Fruit fly (Drosophila melanogaster) whole organism, embryonic: Measurements from ENCODE around the gene CG33640.
A peak's percentile ranks its signal among the peaks of the same experiment; 100 is the strongest.

Source experiments
- Bdp1 ChIP-seq: fragments of 200-800 bp; sonication (Bioruptor generic); optimal IDR thresholded peaks from 3 replicates; lab custom pipeline; 2016; ENCODE audit warnings: missing biosample characterization, missing genetic modification characterization
- CG1024 ChIP-seq: fragments of 200-800 bp; sonication (Bioruptor generic); IDR thresholded peaks from 2 replicates; pipeline ENCODE4 v1.3.6; 2022; ENCODE audit warnings: missing biosample characterization, missing genetic modification characterization
- CG11695 ChIP-seq: fragments of 200-800 bp; sonication (Bioruptor generic); IDR thresholded peaks from 3 replicates; pipeline ENCODE4 v1.3.6; 2022; ENCODE audit warnings: missing biosample characterization, missing genetic modification characterization
- CG12391 ChIP-seq: fragments of 200-800 bp; sonication (Bioruptor generic); optimal IDR thresholded peaks from 3 replicates; lab custom pipeline; 2018; ENCODE audit warnings: missing biosample characterization, mild to moderate bottlenecking, missing genetic modification characterization, moderate library complexity
- CG13894 ChIP-seq: fragments of 200-800 bp; sonication (Bioruptor generic); optimal IDR thresholded peaks from 3 replicates; lab custom pipeline; 2018; ENCODE audit warnings: missing biosample characterization, mild to moderate bottlenecking, missing genetic modification characterization, moderate library complexity
- CG2199 ChIP-seq: fragments of 200-800 bp; sonication (Bioruptor generic); IDR thresholded peaks from 3 replicates; pipeline ENCODE4 v1.3.6; 2022; ENCODE audit warnings: missing biosample characterization, missing genetic modification characterization
- CG2875 ChIP-seq: fragments of 200-800 bp; sonication (Bioruptor generic); optimal IDR thresholded peaks from 2 replicates; lab custom pipeline; 2017; ENCODE audit warnings: missing biosample characterization, mild to moderate bottlenecking, missing genetic modification characterization, missing genetic modification reagents
- CG31365 ChIP-seq: fragments of 200-800 bp; sonication (Bioruptor generic); optimal IDR thresholded peaks from 2 replicates; lab custom pipeline; 2018; ENCODE audit warnings: missing biosample characterization, mild to moderate bottlenecking, missing genetic modification characterization
- CG3838 ChIP-seq: fragments of 200-800 bp; sonication (Bioruptor generic); optimal IDR thresholded peaks from 3 replicates; lab custom pipeline; 2016; ENCODE audit warnings: missing biosample characterization, missing genetic modification characterization
- CG4360 ChIP-seq: fragments of 200-800 bp; sonication (Bioruptor generic); IDR thresholded peaks from 2 replicates; pipeline ENCODE4 v1.3.6; 2022; ENCODE audit warnings: missing biosample characterization, missing genetic modification characterization
- CG4730 ChIP-seq: fragments of 200-800 bp; sonication (Bioruptor generic); IDR thresholded peaks from 2 replicates; pipeline ENCODE4 v1.3.6; 2022; ENCODE audit warnings: missing biosample characterization, missing genetic modification characterization
- CG5180 ChIP-seq: fragments of 200-800 bp; sonication (Bioruptor generic); optimal IDR thresholded peaks from 3 replicates; lab custom pipeline; 2017; ENCODE audit warnings: missing biosample characterization, missing genetic modification characterization, mild to moderate bottlenecking, moderate library complexity, missing genetic modification reagents
- CG6683 ChIP-seq: fragments of 200-800 bp; sonication (Bioruptor generic); optimal IDR thresholded peaks from 2 replicates; lab custom pipeline; 2017; ENCODE audit warnings: missing biosample characterization, mild to moderate bottlenecking, missing genetic modification characterization, missing genetic modification reagents
- CG7357 ChIP-seq: fragments of 200-800 bp; sonication (Bioruptor generic); IDR thresholded peaks from 3 replicates; pipeline ENCODE4 v1.3.6; 2022; ENCODE audit warnings: missing biosample characterization, missing genetic modification characterization
- CG7556 ChIP-seq: fragments of 200-800 bp; sonication (Bioruptor generic); optimal IDR thresholded peaks from 2 replicates; lab custom pipeline; 2017; ENCODE audit warnings: missing biosample characterization, mild to moderate bottlenecking, missing genetic modification characterization
- CG8388 ChIP-seq: fragments of 200-800 bp; sonication (Bioruptor generic); optimal IDR thresholded peaks from 2 replicates; lab custom pipeline; 2019; ENCODE audit warnings: missing biosample characterization, mild to moderate bottlenecking, missing genetic modification characterization, moderate library complexity
- CG8924 ChIP-seq: fragments of 200-800 bp; optimal IDR thresholded peaks from 3 replicates; lab custom pipeline; 2019; ENCODE audit warnings: missing biosample characterization, mild to moderate bottlenecking, missing genetic modification characterization, moderate library complexity
- CG9437 ChIP-seq: fragments of 200-800 bp; sonication (Bioruptor generic); optimal IDR thresholded peaks from 2 replicates; lab custom pipeline; 2018; ENCODE audit warnings: missing biosample characterization, mild to moderate bottlenecking, missing genetic modification characterization
- Dll ChIP-seq: fragments of 200-800 bp; sonication (Bioruptor generic); IDR thresholded peaks from 4 replicates; pipeline ENCODE4 v1.3.6; 2022; ENCODE audit warnings: missing biosample characterization, missing genetic modification characterization; ENCODE audit not compliant: partially characterized antibody
- Ets65A ChIP-seq: fragments of 200-800 bp; sonication (Bioruptor generic); peaks from one replicate; lab custom pipeline; 2016; ENCODE audit warnings: missing biosample characterization, missing genetic modification characterization
- Hr39 ChIP-seq: fragments of >200 bp; optimal IDR thresholded peaks from 2 replicates; lab custom pipeline; 2017
- Mes4 ChIP-seq: fragments of 200-800 bp; sonication (Bioruptor generic); optimal IDR thresholded peaks from 2 replicates; lab custom pipeline; 2016; ENCODE audit warnings: missing biosample characterization, missing genetic modification characterization
- Vsx1 ChIP-seq: fragments of 200-800 bp; sonication (Bioruptor generic); optimal IDR thresholded peaks from 2 replicates; lab custom pipeline; 2017; ENCODE audit warnings: missing biosample characterization, mild to moderate bottlenecking, missing genetic modification characterization, missing genetic modification reagents
- abd-A ChIP-seq: fragments of 200-800 bp; sonication (Bioruptor generic); optimal IDR thresholded peaks from 3 replicates; lab custom pipeline; 2019; ENCODE audit warnings: missing biosample characterization, mild to moderate bottlenecking, missing genetic modification characterization, moderate library complexity
- chinmo ChIP-seq: fragments of 200-800 bp; sonication (Bioruptor generic); IDR thresholded peaks from 4 replicates; pipeline ENCODE4 v1.3.6; 2022; ENCODE audit warnings: missing biosample characterization, missing genetic modification characterization; ENCODE audit not compliant: partially characterized antibody
- crol ChIP-seq: fragments of 200-800 bp; sonication (Bioruptor generic); IDR thresholded peaks from 2 replicates; pipeline ENCODE4 v1.3.6; 2022; ENCODE audit warnings: missing biosample characterization, missing genetic modification characterization
- esg ChIP-seq: fragments of 200-800 bp; sonication (Bioruptor generic); conservative IDR thresholded peaks from 2 replicates; pipeline ENCODE4 v1.3.6; 2022; ENCODE audit warnings: missing biosample characterization, missing genetic modification characterization
- eve ChIP-seq, 2 experiments: fragments of >200 bp; optimal IDR thresholded peaks; 2 replicates each; lab custom pipeline; 2017; ENCODE audit warnings: missing biosample characterization in 2 of 2, missing genetic modification characterization in 2 of 2
- ewg ChIP-seq: fragments of 200-800 bp; sonication (Bioruptor generic); optimal IDR thresholded peaks from 3 replicates; lab custom pipeline; 2017; ENCODE audit warnings: mild to moderate bottlenecking, missing biosample characterization, missing genetic modification reagents, missing genetic modification characterization
- exex ChIP-seq: fragments of 200-800 bp; sonication (Bioruptor generic); optimal IDR thresholded peaks from 4 replicates; lab custom pipeline; 2018; ENCODE audit warnings: missing biosample characterization, mild to moderate bottlenecking, missing genetic modification characterization, moderate library complexity
- h ChIP-seq: fragments of >200 bp; optimal IDR thresholded peaks from 2 replicates; lab custom pipeline; 2017
- jigr1 ChIP-seq: fragments of 200-800 bp; sonication (Bioruptor generic); IDR thresholded peaks from 3 replicates; pipeline ENCODE4 v1.3.6; 2022; ENCODE audit warnings: missing biosample characterization, missing genetic modification characterization
- jumu ChIP-seq: fragments of 200-800 bp; sonication (Bioruptor generic); optimal IDR thresholded peaks from 3 replicates; lab custom pipeline; 2016; ENCODE audit warnings: missing biosample characterization, missing genetic modification characterization
- klu ChIP-seq: fragments of 200-800 bp; sonication (Bioruptor generic); IDR thresholded peaks from 2 replicates; pipeline ENCODE4 v1.3.6; 2022; ENCODE audit warnings: missing biosample characterization, missing genetic modification characterization
- mam ChIP-seq: fragments of 200-800 bp; sonication (Bioruptor generic); optimal IDR thresholded peaks from 3 replicates; lab custom pipeline; 2016; ENCODE audit warnings: missing biosample characterization, missing genetic modification characterization
- nerfin-1 ChIP-seq: fragments of 200-800 bp; sonication (Bioruptor generic); optimal IDR thresholded peaks from 3 replicates; lab custom pipeline; 2019; ENCODE audit warnings: missing biosample characterization, mild to moderate bottlenecking, missing genetic modification characterization, moderate library complexity
- nom ChIP-seq: fragments of 200-800 bp; sonication (Bioruptor generic); optimal IDR thresholded peaks from 2 replicates; lab custom pipeline; 2017; ENCODE audit warnings: missing biosample characterization, missing genetic modification characterization, mild to moderate bottlenecking, moderate library complexity, missing genetic modification reagents
- onecut ChIP-seq: fragments of 200-800 bp; sonication (Bioruptor generic); IDR thresholded peaks from 2 replicates; pipeline ENCODE4 v1.3.6; 2022; ENCODE audit warnings: missing biosample characterization, missing genetic modification characterization
- p53 ChIP-seq: fragments of 200-800 bp; sonication (Bioruptor generic); optimal IDR thresholded peaks from 2 replicates; lab custom pipeline; 2016; ENCODE audit warnings: missing biosample characterization, missing genetic modification characterization
- pnt ChIP-seq: fragments of 200-800 bp; sonication (Bioruptor generic); optimal IDR thresholded peaks from 3 replicates; lab custom pipeline; 2016; ENCODE audit warnings: missing biosample characterization, missing genetic modification characterization
- pros ChIP-seq: fragments of 200-800 bp; sonication (Bioruptor generic); optimal IDR thresholded peaks from 3 replicates; lab custom pipeline; 2019; ENCODE audit warnings: missing biosample characterization, mild to moderate bottlenecking, missing genetic modification characterization, moderate library complexity
- ranshi ChIP-seq: fragments of 200-800 bp; sonication (Bioruptor generic); IDR thresholded peaks from 2 replicates; pipeline ENCODE4 v1.3.6; 2022; ENCODE audit warnings: missing biosample characterization, missing genetic modification characterization
- salm ChIP-seq: fragments of 200-800 bp; sonication (Bioruptor generic); optimal IDR thresholded peaks from 2 replicates; lab custom pipeline; 2018; ENCODE audit warnings: missing biosample characterization, mild to moderate bottlenecking, missing genetic modification characterization
- sim ChIP-seq: fragments of 200-800 bp; sonication (Bioruptor generic); IDR thresholded peaks from 2 replicates; pipeline ENCODE4 v1.3.6; 2022; ENCODE audit warnings: missing biosample characterization, missing genetic modification characterization
- sob ChIP-seq: fragments of 200-800 bp; sonication (Bioruptor generic); IDR thresholded peaks from 2 replicates; pipeline ENCODE4 v1.3.6; 2022; ENCODE audit warnings: missing biosample characterization, missing genetic modification characterization
- sr ChIP-seq: fragments of 200-800 bp; sonication (Bioruptor generic); IDR thresholded peaks from 3 replicates; pipeline ENCODE4 v1.3.6; 2022; ENCODE audit warnings: missing biosample characterization, missing genetic modification characterization
- yki ChIP-seq: fragments of >200 bp; optimal IDR thresholded peaks from 3 replicates; lab custom pipeline; 2018

CG33640 gene

DNA sequence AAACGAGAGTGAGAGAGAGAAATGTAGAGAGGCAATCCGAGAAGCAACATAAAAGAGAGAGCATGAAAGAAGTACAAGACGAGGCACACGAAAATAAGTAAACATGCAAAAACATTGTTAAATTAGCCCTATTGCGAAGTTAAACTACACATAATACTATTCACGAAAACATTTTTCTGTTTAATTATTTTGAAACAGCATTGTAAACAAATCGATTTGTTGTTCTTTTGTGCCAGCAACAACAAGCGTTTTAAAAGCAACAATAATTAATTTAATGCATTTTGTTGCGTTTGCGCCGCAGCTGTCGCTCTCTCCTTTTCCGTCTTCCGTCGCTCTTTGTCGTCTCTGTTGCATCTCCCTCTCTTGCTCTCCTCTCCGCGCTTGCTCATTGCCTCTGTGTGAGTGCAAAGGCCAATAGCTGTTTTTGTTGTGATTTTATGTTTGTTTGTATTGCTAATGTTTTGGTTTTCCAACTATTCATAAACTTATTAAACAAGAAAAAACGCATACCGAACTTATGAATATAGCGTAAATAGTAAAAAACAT lies 22.9 kb downstream of the CG33640 start (continued):
- TF ChIP-seq eve (GFP tag; optimal IDR thresholded peaks at IDR 0.05; lab: Kevin White, UChicago) (peak in 1 of 2 experiments; percentile 81), pros (GFP tag; lab: Kevin White, UChicago) (peak; percentile 35), CG12391 (tag; lab: Kevin White, UChicago) (no peak), Bdp1 (no peak), CG8388 (GFP tag; lab: Kevin White, UChicago) (no peak), Dll (0 out of 4 replicates have a peak, but pooled peaks have one; percentile 15), CG3838 (GFP tag; lab: Kevin White, UChicago) (peak; percentile 1), Mes4 (GFP tag; lab: Kevin White, UChicago) (no peak), ewg (GFP tag; lab: Kevin White, UChicago) (peak; percentile 86), yki (peak; percentile 91), CG8924 (tag; lab: Kevin White, UChicago) (peak; percentile 25), Hr39 (lab: Kevin White, UChicago) (peak; percentile 6), pnt (GFP tag; lab: Kevin White, UChicago) (no peak), CG31365 (no peak), klu (no peak)

DNA sequence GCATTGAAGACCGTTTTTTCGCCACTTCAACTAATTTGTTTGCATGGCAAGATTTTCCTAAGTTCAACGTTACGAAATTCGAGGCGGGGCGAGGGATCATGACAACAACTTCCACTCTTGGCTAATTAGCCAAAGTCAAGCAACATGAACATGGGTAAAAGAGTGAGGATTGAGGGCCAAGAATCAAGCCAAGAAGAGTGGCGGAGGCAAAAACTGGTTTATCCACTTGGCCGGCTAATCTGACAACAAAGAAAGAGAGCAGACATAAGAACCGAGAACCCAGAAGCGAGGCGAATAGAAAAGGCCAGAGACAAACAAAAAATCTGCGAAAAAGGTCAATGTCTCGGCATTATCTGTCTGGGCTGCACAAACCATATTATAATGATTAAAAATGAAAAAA lies 25.0 kb downstream of the CG33640 start:
- TF ChIP-seq Vsx1 (GFP tag; lab: Kevin White, UChicago) (peak; percentile 72), chinmo (GFP tag; lab: Robert Waterston, UW) (peak; percentile 68; the same call in 1 of the 4 replicates), CG4730 (no peak)

DNA sequence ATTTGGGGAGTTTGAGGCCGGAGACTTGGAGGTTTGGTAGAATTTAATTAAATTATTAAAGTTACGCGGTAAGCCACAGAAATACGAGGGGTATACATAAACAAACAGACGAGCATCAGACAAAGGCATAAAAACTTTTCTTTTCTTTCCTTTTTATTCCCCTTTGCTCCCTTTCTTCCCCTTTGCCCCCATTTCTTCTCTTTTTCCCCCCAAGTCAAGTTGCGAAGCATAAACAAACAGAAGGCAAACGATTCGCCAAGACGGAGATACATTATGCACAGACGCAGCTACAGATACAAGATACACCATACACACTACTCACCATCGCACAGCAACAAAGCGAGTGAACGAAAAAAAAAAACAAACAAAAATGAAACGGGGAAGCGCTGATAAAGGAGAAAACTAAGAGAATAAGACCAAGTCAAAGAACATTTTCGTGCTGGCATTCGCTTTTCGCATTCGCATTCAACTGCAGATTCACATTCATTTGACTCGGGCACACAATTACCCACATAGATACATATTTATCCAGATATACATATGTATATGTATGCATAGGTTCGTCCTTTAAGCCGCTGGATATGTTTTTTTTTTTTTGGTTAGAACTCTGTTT lies 27.0 kb downstream of the CG33640 start:
- TF ChIP-seq sob (GFP tag; lab: Robert Waterston, UW) (0 out of 2 replicates have a peak, but pooled peaks have one; percentile 7), CG7357 (0 out of 3 replicates have a peak, but pooled peaks have one; percentile 30), jumu (GFP tag; lab: Kevin White, UChicago) (no peak), CG2199 (GFP tag; lab: Robert Waterston, UW) (peak; percentile 62; the same call in 1 of the 3 replicates), CG4360 (GFP tag; lab: Robert Waterston, UW) (0 out of 2 replicates have a peak, but pooled peaks have one; percentile 11), Ets65A (GFP tag; lab: Kevin White, UChicago) (no peak), CG31365 (no peak), sim (GFP tag; lab: Robert Waterston, UW) (no peak), p53 (GFP tag; lab: Kevin White, UChicago) (no peak), nom (GFP tag; lab: Kevin White, UChicago) (peak; percentile 22), CG9437 (GFP tag; lab: Kevin White, UChicago) (no peak), crol (GFP tag; lab: Robert Waterston, UW) (peak; percentile 74), abd-A (tag; lab: Kevin White, UChicago) (no peak), esg (GFP tag; lab: Robert Waterston, UW) (no peak)
- TF ChIP-seq, all 482 proteins: peak for 6

DNA sequence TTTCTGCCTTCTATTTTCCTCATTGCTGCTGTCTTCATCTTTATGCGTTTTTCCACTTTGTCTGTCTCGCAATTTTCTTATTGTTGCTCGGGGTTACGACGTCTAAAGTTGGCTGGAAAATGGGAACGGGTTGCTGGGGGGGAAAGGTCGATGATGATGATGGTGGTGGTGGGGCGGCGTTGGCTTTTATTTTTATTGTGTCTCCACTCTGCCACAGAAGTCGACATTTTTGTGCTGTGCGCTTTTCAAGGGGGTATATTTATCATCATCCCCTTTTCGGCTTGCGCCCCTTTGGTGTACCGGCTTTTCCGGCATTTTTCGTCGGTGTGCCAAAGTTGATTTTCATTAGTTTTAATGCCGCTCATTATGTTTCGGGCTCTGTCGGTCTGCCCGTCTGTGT lies 27.8 kb downstream of the CG33640 start:
- TF ChIP-seq nerfin-1 (tag; lab: Kevin White, UChicago) (peak; percentile 67), mam (GFP tag; lab: Kevin White, UChicago) (no peak), sr (GFP tag; lab: Robert Waterston, UW) (no peak), abd-A (tag; lab: Kevin White, UChicago) (peak; percentile 97), jigr1 (GFP tag; lab: Robert Waterston, UW) (no peak), CG2875 (no peak), CG7556 (GFP tag; lab: Kevin White, UChicago) (no peak), CG1024 (no peak), onecut (GFP tag; lab: Robert Waterston, UW) (peak; percentile 30; the same call in 1 of the 2 replicates), CG13894 (tag; lab: Kevin White, UChicago) (peak; percentile 45), CG11695 (GFP tag; lab: Robert Waterston, UW) (0 out of 3 replicates have a peak, but pooled peaks have one; percentile 10), CG5180 (GFP tag; lab: Kevin White, UChicago) (no peak), h (no peak), ranshi (GFP tag; lab: Robert Waterston, UW) (peak; percentile 17; the same call in 1 of the 2 replicates), crol (GFP tag; lab: Robert Waterston, UW) (peak; percentile 75), salm (no peak), CG6683 (GFP tag; lab: Kevin White, UChicago) (no peak), exex (tag; lab: Kevin White, UChicago) (peak; percentile 6)
